Fruit fly (Drosophila melanogaster): ENCODE measurements around the gene CG43445.

CG43445 gene

DNA sequence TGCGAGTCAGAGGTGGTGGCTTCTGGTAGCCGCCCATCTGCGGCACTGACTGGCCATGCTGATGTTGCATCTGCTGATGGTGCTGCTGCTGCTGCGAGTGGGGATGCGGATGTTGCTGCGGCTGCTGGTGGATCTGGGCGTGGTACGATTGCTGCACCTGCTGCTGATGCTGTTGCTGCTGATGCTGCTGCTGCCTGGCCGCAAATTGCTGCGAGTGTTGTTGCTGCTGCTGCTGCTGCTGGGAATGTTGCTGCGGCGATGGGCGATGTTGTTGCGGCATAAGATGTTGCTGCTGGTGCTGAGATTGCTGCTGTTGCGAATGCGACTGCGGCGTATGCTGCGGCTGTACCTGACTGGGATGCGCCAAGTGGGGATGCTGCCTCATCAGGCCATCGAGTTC is 6.0 kb upstream of the CG43445 start:
- TF ChIP-seq HmgZ (tag; optimal IDR thresholded peaks at IDR 0.05): no peak
- no peak for TF ChIP-seq twi (tag; optimal IDR thresholded peaks at IDR 0.05)
- TF ChIP-seq CG8478 (optimal IDR thresholded peaks at IDR 0.05): peak; percentile 57
- 0 out of 2 replicates have a peak, but pooled peaks have one; percentile 8 for TF ChIP-seq CG9215 (GFP tag; IDR thresholded peaks at IDR 0.05)
- peak in 1 of 2 experiments; percentile 84 for TF ChIP-seq Dfd (GFP tag; optimal IDR thresholded peaks at IDR 0.05)

DNA sequence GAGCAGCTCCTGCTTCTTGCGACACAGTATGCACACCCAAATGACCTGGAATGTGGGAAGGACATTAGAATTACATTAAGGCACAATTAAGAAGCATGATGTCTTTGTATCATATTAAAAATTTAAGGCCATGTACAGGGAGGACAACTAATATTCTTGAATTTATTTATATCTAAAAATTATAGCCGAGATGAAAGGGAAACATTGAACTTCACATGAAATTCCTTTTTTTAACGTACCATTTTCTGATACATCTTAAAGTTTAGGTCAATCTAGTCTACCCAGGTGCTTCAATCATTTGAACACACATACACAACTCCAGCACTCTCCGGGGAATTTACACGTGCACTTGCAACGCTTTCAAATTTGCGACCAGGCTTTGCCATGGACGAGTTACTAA is 5.0 kb upstream of the CG43445 start, which contains the start of gene CG12347:
Gene CG12347 (plus strand): TSS at position 301 of the 400 bp plus-strand sequence.
- no peak for TF ChIP-seq gcm2 (GFP tag; optimal IDR thresholded peaks at IDR 0.05)
- TF ChIP-seq CG8089 (GFP tag; optimal IDR thresholded peaks at IDR 0.05): no peak
- TF ChIP-seq CG17802 (tag; optimal IDR thresholded peaks at IDR 0.05): no peak
- no peak for TF ChIP-seq Meics (GFP tag; optimal IDR thresholded peaks at IDR 0.05)
- no peak for TF ChIP-seq CG4404 (GFP tag; IDR thresholded peaks at IDR 0.05)
- no peak for TF ChIP-seq CG3995 (GFP tag; optimal IDR thresholded peaks at IDR 0.05)
- no peak for TF ChIP-seq Doc3 (GFP tag; IDR thresholded peaks at IDR 0.05; ENCODE audit: partially characterized antibody)
- TF ChIP-seq HLH3B (GFP tag; IDR thresholded peaks at IDR 0.05): no peak
- no peak for TF ChIP-seq Mes4 (GFP tag; optimal IDR thresholded peaks at IDR 0.05)
- TF ChIP-seq Eip74EF (GFP tag; optimal IDR thresholded peaks at IDR 0.05): no peak
- no peak for TF ChIP-seq HLHmδ (GFP tag; optimal IDR thresholded peaks at IDR 0.05)
- TF ChIP-seq Adf1 (GFP tag; IDR thresholded peaks at IDR 0.05): no peak
- TF ChIP-seq ase (GFP tag; IDR thresholded peaks at IDR 0.05): no peak
- no peak for TF ChIP-seq dm (GFP tag; optimal IDR thresholded peaks at IDR 0.05)
- TF ChIP-seq Gug (GFP tag; IDR thresholded peaks at IDR 0.05): no peak
- no peak for TF ChIP-seq sob (GFP tag; IDR thresholded peaks at IDR 0.05)

DNA sequence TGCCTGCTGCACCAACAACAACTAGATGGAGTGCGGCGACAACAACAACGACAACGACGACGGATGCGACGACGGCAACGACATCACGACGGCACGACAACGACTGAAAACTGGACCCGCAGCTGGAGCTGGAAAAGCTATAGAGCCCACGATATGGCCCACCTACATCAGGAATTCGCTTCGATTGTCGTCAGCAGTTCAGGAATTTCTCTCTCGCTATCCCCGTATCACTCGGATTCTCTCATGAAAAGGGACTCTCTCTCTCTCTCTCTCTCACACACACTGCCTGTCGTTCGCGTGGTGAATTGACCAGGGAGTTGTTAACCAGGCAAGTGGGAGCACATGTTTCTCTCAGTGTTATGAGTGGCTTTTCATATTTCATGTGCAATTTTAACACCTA is 5.3 kb downstream of the CG43445 start, which contains the start of gene Rim:
Gene Rim (minus strand): TSS at position 101 of the 400 bp plus-strand sequence.
- TF ChIP-seq Neu2 (GFP tag; optimal IDR thresholded peaks at IDR 0.05; ENCODE audit: borderline replicate concordance) (no peak), CG6272 (GFP tag; IDR thresholded peaks at IDR 0.05) (no peak), en (GFP tag; optimal IDR thresholded peaks at IDR 0.05) (no peak), zf30C (GFP tag; optimal IDR thresholded peaks at IDR 0.05) (peak; percentile 1), H2.0 (GFP tag; IDR thresholded peaks at IDR 0.05) (no peak), Deaf1 (tag; optimal IDR thresholded peaks at IDR 0.05) (peak; percentile 27), abd-A (tag; optimal IDR thresholded peaks at IDR 0.05) (peak; percentile 34), Trl (optimal IDR thresholded peaks at IDR 0.05) (peak; percentile 42 to 73), Trl (GFP tag; optimal IDR thresholded peaks at IDR 0.05) (no peak), slbo (GFP tag; IDR thresholded peaks at IDR 0.05) (no peak), Sry-δ (GFP tag; optimal IDR thresholded peaks at IDR 0.05) (no peak), CG16779 (GFP tag; IDR thresholded peaks at IDR 0.05) (0 out of 2 replicates have a peak, but pooled peaks have one; percentile 52), grau (tag; optimal IDR thresholded peaks at IDR 0.05) (no peak)

DNA sequence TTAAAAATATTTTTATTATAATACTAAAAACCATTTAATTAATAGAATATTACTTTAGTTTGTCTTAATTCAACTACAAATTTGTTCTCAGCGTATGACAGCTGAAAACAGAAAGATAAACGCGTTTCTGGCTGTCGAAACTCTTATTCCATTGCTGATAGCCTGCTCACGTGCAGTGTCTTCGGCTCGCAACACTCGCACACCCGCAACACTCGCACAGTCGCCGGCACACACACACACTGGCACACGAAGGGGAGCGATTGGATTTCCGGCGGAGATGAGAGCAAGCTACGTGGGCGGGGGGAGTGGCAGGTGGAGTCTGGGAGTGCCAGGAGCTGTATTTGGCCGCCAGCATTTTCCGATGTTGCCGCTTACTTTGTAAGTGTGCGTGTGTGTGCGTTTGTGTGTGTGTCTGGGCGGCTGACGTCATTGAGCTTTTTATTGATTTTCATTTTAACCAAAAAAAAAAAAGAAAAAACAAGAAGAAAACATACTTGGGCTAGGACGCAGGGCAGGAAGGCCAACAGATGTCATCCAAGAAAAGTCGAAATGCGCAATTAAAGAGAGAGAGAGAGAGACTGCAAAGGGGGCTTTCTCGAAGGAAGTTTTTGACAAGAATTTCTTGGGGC is 6.8 kb downstream of the CG43445 start:
- TF ChIP-seq Dbx (GFP tag; IDR thresholded peaks at IDR 0.05) (no peak), CrebB (tag; optimal IDR thresholded peaks at IDR 0.05) (no peak), scrt (GFP tag; optimal IDR thresholded peaks at IDR 0.05) (peak; percentile 29), HHEX (GFP tag; optimal IDR thresholded peaks at IDR 0.05) (no peak), CG13894 (tag; optimal IDR thresholded peaks at IDR 0.05) (peak; percentile 1), Dref (GFP tag; IDR thresholded peaks at IDR 0.05) (no peak), tin (GFP tag; optimal IDR thresholded peaks at IDR 0.05) (no peak), Lpt (GFP tag; optimal IDR thresholded peaks at IDR 0.05) (no peak), Sry-δ (GFP tag; optimal IDR thresholded peaks at IDR 0.05) (no peak), CG3407 (GFP tag; optimal IDR thresholded peaks at IDR 0.05) (no peak), CG15073 (GFP tag; optimal IDR thresholded peaks at IDR 0.05) (no peak), Hmr (GFP tag; optimal IDR thresholded peaks at IDR 0.05) (peak; percentile 3), CG2875 (GFP tag; optimal IDR thresholded peaks at IDR 0.05) (no peak), Lim3 (GFP tag; IDR thresholded peaks at IDR 0.05) (no peak), Deaf1 (tag; optimal IDR thresholded peaks at IDR 0.05) (peak; percentile 87), klu (GFP tag; IDR thresholded peaks at IDR 0.05) (no peak), D19B (GFP tag; optimal IDR thresholded peaks at IDR 0.05) (no peak)

All from whole organism, embryonic.